Fruit fly (Drosophila melanogaster): ENCODE data around the gene spz5.

The spz5 gene

dm6 chr3L:2884404-2884803 lies 7.6 kb downstream of the spz5 start:
- TF ChIP-seq toe (GFP tag; optimal IDR thresholded peaks at IDR 0.05), result no peak

- no peak for TF ChIP-seq Hr96 (GFP tag; optimal IDR thresholded peaks at IDR 0.05)
- TF ChIP-seq pad (GFP tag; optimal IDR thresholded peaks at IDR 0.05), result no peak
- TF ChIP-seq kay (GFP tag; ENCODE audit: borderline replicate concordance), result no peak
- no peak for TF ChIP-seq CG1620 (GFP tag; optimal IDR thresholded peaks at IDR 0.05)
- no peak for TF ChIP-seq bab1 (GFP tag; optimal IDR thresholded peaks at IDR 0.05)
- no peak for TF ChIP-seq Clk (GFP tag; optimal IDR thresholded peaks at IDR 0.05)
- TF ChIP-seq Crg-1 (GFP tag; optimal IDR thresholded peaks at IDR 0.05), result no peak
- no peak for TF ChIP-seq cnc (optimal IDR thresholded peaks at IDR 0.05)
- no peak for TF ChIP-seq CG14711 (tag; optimal IDR thresholded peaks at IDR 0.05)
- no peak for TF ChIP-seq ovo (GFP tag; optimal IDR thresholded peaks at IDR 0.05)
- no peak for TF ChIP-seq CG12768 (GFP tag; optimal IDR thresholded peaks at IDR 0.05)
- no peak for TF ChIP-seq CG11617 (GFP tag; optimal IDR thresholded peaks at IDR 0.05)
- no peak for TF ChIP-seq CG7101 (tag; optimal IDR thresholded peaks at IDR 0.05)
These were observed 9.6 kb downstream of the spz5 start for dm6 chr3L:2882328-2882727.

dm6 chr3L:2881582-2881981 lies 10.4 kb downstream of the spz5 start:
- TF ChIP-seq CG11617 (GFP tag; optimal IDR thresholded peaks at IDR 0.05) (no peak), toe (GFP tag; optimal IDR thresholded peaks at IDR 0.05) (no peak), Hr96 (GFP tag; optimal IDR thresholded peaks at IDR 0.05) (no peak), cnc (optimal IDR thresholded peaks at IDR 0.05) (no peak), CG5204 (GFP tag; optimal IDR thresholded peaks at IDR 0.05) (no peak), CG7101 (tag; optimal IDR thresholded peaks at IDR 0.05) (no peak), Crg-1 (GFP tag; optimal IDR thresholded peaks at IDR 0.05) (no peak), cic (GFP tag; optimal IDR thresholded peaks at IDR 0.05) (no peak), pad (GFP tag; optimal IDR thresholded peaks at IDR 0.05) (no peak), ovo (GFP tag; optimal IDR thresholded peaks at IDR 0.05) (no peak), CG12768 (GFP tag; optimal IDR thresholded peaks at IDR 0.05) (no peak), kay (GFP tag; ENCODE audit: borderline replicate concordance) (no peak), bab1 (GFP tag; optimal IDR thresholded peaks at IDR 0.05) (no peak), CG14711 (tag; optimal IDR thresholded peaks at IDR 0.05) (no peak)

dm6 chr3L:2879827-2880131 lies 12.2 kb downstream of the spz5 start:
- TF ChIP-seq CG12768 (GFP tag; optimal IDR thresholded peaks at IDR 0.05), result peak; percentile 40
- no peak for TF ChIP-seq bab1 (GFP tag; optimal IDR thresholded peaks at IDR 0.05)
- no peak for TF ChIP-seq CG1620 (GFP tag; optimal IDR thresholded peaks at IDR 0.05)
- no peak for TF ChIP-seq Hr96 (GFP tag; optimal IDR thresholded peaks at IDR 0.05)
- no peak for TF ChIP-seq Mnt (GFP tag; optimal IDR thresholded peaks at IDR 0.05)
- no peak for TF ChIP-seq cnc (optimal IDR thresholded peaks at IDR 0.05)
- no peak for TF ChIP-seq CG11617 (GFP tag; optimal IDR thresholded peaks at IDR 0.05)
- peak; percentile 41 for TF ChIP-seq CG7045 (GFP tag; optimal IDR thresholded peaks at IDR 0.05)
- no peak for TF ChIP-seq cic (GFP tag; optimal IDR thresholded peaks at IDR 0.05)
- no peak for TF ChIP-seq CG14711 (tag; optimal IDR thresholded peaks at IDR 0.05)
- no peak for TF ChIP-seq CG7101 (tag; optimal IDR thresholded peaks at IDR 0.05)

- TF ChIP-seq CG7045 (GFP tag; optimal IDR thresholded peaks at IDR 0.05) (no peak), cnc (optimal IDR thresholded peaks at IDR 0.05) (no peak), kay (GFP tag; ENCODE audit: borderline replicate concordance) (no peak), Clk (GFP tag; optimal IDR thresholded peaks at IDR 0.05) (no peak), CG12768 (GFP tag; optimal IDR thresholded peaks at IDR 0.05) (no peak), CG11617 (GFP tag; optimal IDR thresholded peaks at IDR 0.05) (no peak), bab1 (GFP tag; optimal IDR thresholded peaks at IDR 0.05) (no peak), CG14711 (tag; optimal IDR thresholded peaks at IDR 0.05) (no peak), Mnt (GFP tag; optimal IDR thresholded peaks at IDR 0.05) (no peak), CG1620 (GFP tag; optimal IDR thresholded peaks at IDR 0.05) (no peak), cic (GFP tag; optimal IDR thresholded peaks at IDR 0.05) (no peak), toe (GFP tag; optimal IDR thresholded peaks at IDR 0.05) (no peak), ovo (GFP tag; optimal IDR thresholded peaks at IDR 0.05) (no peak), CG33017 (tag; optimal IDR thresholded peaks at IDR 0.05) (no peak), CG7101 (tag; optimal IDR thresholded peaks at IDR 0.05) (no peak), Crg-1 (GFP tag; optimal IDR thresholded peaks at IDR 0.05) (no peak), pad (GFP tag; optimal IDR thresholded peaks at IDR 0.05) (no peak), Hr96 (GFP tag; optimal IDR thresholded peaks at IDR 0.05) (no peak)
These were observed 12.8 kb downstream of the spz5 start, which contains the start of gene Tet for dm6 chr3L:2879005-2879826. Tet (minus strand) TSS chr3L:2879158.

dm6 chr3L:2874031-2874430 lies 17.9 kb downstream of the spz5 start:
- no peak for TF ChIP-seq Crg-1 (GFP tag; optimal IDR thresholded peaks at IDR 0.05)
- TF ChIP-seq CG12768 (GFP tag; optimal IDR thresholded peaks at IDR 0.05), result no peak
- no peak for TF ChIP-seq bab1 (GFP tag; optimal IDR thresholded peaks at IDR 0.05)
- no peak for TF ChIP-seq CG7101 (tag; optimal IDR thresholded peaks at IDR 0.05)
- no peak for TF ChIP-seq tj (GFP tag; optimal IDR thresholded peaks at IDR 0.05)
- no peak for TF ChIP-seq CG1620 (GFP tag; optimal IDR thresholded peaks at IDR 0.05)
- no peak for TF ChIP-seq ovo (GFP tag; optimal IDR thresholded peaks at IDR 0.05)
- no peak for TF ChIP-seq kay (GFP tag; ENCODE audit: borderline replicate concordance)
- TF ChIP-seq pad (GFP tag; optimal IDR thresholded peaks at IDR 0.05), result no peak
- TF ChIP-seq cic (GFP tag; optimal IDR thresholded peaks at IDR 0.05), result no peak
- no peak for TF ChIP-seq CG14711 (tag; optimal IDR thresholded peaks at IDR 0.05)
- TF ChIP-seq cnc (optimal IDR thresholded peaks at IDR 0.05), result no peak
- no peak for TF ChIP-seq Hr96 (GFP tag; optimal IDR thresholded peaks at IDR 0.05)
- no peak for TF ChIP-seq CG11617 (GFP tag; optimal IDR thresholded peaks at IDR 0.05)
- no peak for TF ChIP-seq CG33017 (tag; optimal IDR thresholded peaks at IDR 0.05)
- no peak for TF ChIP-seq toe (GFP tag; optimal IDR thresholded peaks at IDR 0.05)
- no peak for TF ChIP-seq Mnt (GFP tag; optimal IDR thresholded peaks at IDR 0.05)
- no peak for TF ChIP-seq CG7045 (GFP tag; optimal IDR thresholded peaks at IDR 0.05)

All from whole organism, adult.